Worm (Caenorhabditis elegans) whole organism, L1 larva: ENCODE results near the gene tni-1.

Source experiments
- aly-2 ChIP-seq: fragments of 150-350 bp; optimal IDR thresholded peaks from 2 replicates; lab custom pipeline; 2014; ENCODE audit warnings: missing biosample characterization, missing genetic modification characterization
- ceh-88 ChIP-seq: fragments of 200-800 bp; sonication (Bioruptor generic); IDR thresholded peaks from 2 replicates; pipeline ENCODE4 v1.3.6; 2022; ENCODE audit warnings: missing genetic modification characterization, missing compliant biosample characterization
- elt-3 ChIP-seq, 6 experiments: fragments of 150-350 bp in 1 of 6; sonication (generic microtip); optimal IDR thresholded peaks; 2 replicates each; lab custom pipeline; 2017 to 2018; ENCODE audit warnings: missing biosample characterization in 6 of 6, missing genetic modification characterization in 6 of 6, inconsistent platforms in 1 of 6
- lin-13 ChIP-seq: fragments of 150-350 bp; optimal IDR thresholded peaks from 2 replicates; lab custom pipeline; 2014; ENCODE audit warnings: missing biosample characterization, missing genetic modification reagents, missing genetic modification characterization
- nhr-28 ChIP-seq: fragments of 150-350 bp; optimal IDR thresholded peaks from 2 replicates; lab custom pipeline; 2014; ENCODE audit warnings: missing biosample characterization, missing genetic modification characterization
- snpc-4 ChIP-seq: fragments of 150-350 bp; optimal IDR thresholded peaks from 2 replicates; lab custom pipeline; 2014; ENCODE audit warnings: missing biosample characterization, missing genetic modification characterization
- ztf-4 ChIP-seq: fragments of 150-350 bp; optimal IDR thresholded peaks from 2 replicates; lab custom pipeline; 2014; ENCODE audit warnings: missing biosample characterization, missing genetic modification characterization

DNA sequence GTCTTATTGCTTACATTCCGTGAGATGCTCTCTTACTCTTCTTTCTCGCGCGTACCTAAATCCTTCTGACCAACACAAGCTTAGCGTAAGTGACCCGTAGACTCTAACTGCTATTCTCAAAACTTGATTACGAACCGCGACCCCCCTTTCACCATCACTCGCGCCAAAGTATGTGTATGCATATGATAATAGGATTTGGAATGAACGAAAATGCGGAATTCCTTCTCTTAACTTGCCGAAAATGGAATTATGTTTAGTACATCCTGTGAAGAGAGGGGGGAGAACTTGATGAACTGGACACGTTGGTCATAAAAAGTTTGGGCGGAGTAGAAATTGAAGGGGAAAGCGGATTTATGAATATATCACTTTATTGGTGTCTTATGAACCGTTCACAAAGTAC is 9.6 kb upstream of the tni-1 start:
- TF ChIP-seq snpc-4 (tag; lab: Kevin White, UChicago) (no peak), ztf-4 (tag; lab: Kevin White, UChicago) (no peak), ceh-88 (GFP tag; lab: Robert Waterston, UW) (no peak), aly-2 (tag; lab: Kevin White, UChicago) (no peak), nhr-28 (tag; lab: Kevin White, UChicago) (no peak), lin-13 (GFP tag; lab: Kevin White, UChicago) (no peak), elt-3 (tag; optimal IDR thresholded peaks at IDR 0.05; lab: Kevin White, UChicago) (no peak)
